Fruit fly (Drosophila melanogaster) whole organism, embryonic: ENCODE data around the gene RpL34b.

Experiments
- Atf-2 ChIP-seq: fragments of 200-800 bp; sonication (Bioruptor generic); optimal IDR thresholded peaks from 2 replicates; lab custom pipeline; 2016; ENCODE audit warnings: missing biosample characterization, missing genetic modification characterization
- CG10565 ChIP-seq: fragments of 200-800 bp; sonication (Bioruptor generic); optimal IDR thresholded peaks from 3 replicates; lab custom pipeline; 2016; ENCODE audit warnings: missing biosample characterization, mild to moderate bottlenecking, missing genetic modification characterization
- CG10654 ChIP-seq: fragments of 200-800 bp; sonication (Bioruptor generic); optimal IDR thresholded peaks from 2 replicates; lab custom pipeline; 2016; ENCODE audit warnings: missing biosample characterization, missing genetic modification characterization
- CG11504 ChIP-seq: fragments of 200-800 bp; sonication (Bioruptor generic); optimal IDR thresholded peaks from 3 replicates; lab custom pipeline; 2019; ENCODE audit warnings: missing biosample characterization, mild to moderate bottlenecking, missing genetic modification characterization, moderate library complexity
- CG12104 ChIP-seq: fragments of 200-800 bp; sonication (Bioruptor generic); optimal IDR thresholded peaks from 3 replicates; lab custom pipeline; 2016; ENCODE audit warnings: missing biosample characterization, missing genetic modification characterization
- CG13296 ChIP-seq: fragments of 200-800 bp; sonication (Bioruptor generic); optimal IDR thresholded peaks from 3 replicates; lab custom pipeline; 2018; ENCODE audit warnings: missing biosample characterization, mild to moderate bottlenecking, missing genetic modification characterization
- CG14710 ChIP-seq: fragments of 200-800 bp; sonication (Bioruptor generic); optimal IDR thresholded peaks from 3 replicates; lab custom pipeline; 2019; ENCODE audit warnings: missing biosample characterization, mild to moderate bottlenecking, missing genetic modification characterization, moderate library complexity
- CG1529 ChIP-seq: fragments of 200-800 bp; sonication (Bioruptor generic); optimal IDR thresholded peaks from 3 replicates; lab custom pipeline; 2018; ENCODE audit warnings: missing biosample characterization, missing genetic modification characterization
- CG17359 ChIP-seq: fragments of 200-800 bp; sonication (Bioruptor generic); optimal IDR thresholded peaks from 3 replicates; lab custom pipeline; 2018; ENCODE audit warnings: missing biosample characterization, mild to moderate bottlenecking, missing genetic modification characterization, moderate library complexity
- CG18011 ChIP-seq: fragments of 200-800 bp; sonication (Bioruptor generic); optimal IDR thresholded peaks from 2 replicates; lab custom pipeline; 2017; ENCODE audit warnings: missing biosample characterization, missing genetic modification characterization, mild to moderate bottlenecking, moderate library complexity, missing genotype
- CG18262 ChIP-seq: fragments of 200-800 bp; optimal IDR thresholded peaks from 3 replicates; lab custom pipeline; 2019; ENCODE audit warnings: missing biosample characterization, mild to moderate bottlenecking, missing genetic modification characterization, moderate library complexity
- CG18599 ChIP-seq: fragments of 200-800 bp; sonication (Bioruptor generic); optimal IDR thresholded peaks from 3 replicates; lab custom pipeline; 2017; ENCODE audit warnings: missing biosample characterization, missing genetic modification characterization, mild to moderate bottlenecking, moderate library complexity, missing genetic modification reagents
- CG3281 ChIP-seq: fragments of 200-800 bp; sonication (Bioruptor generic); optimal IDR thresholded peaks from 3 replicates; lab custom pipeline; 2017; ENCODE audit warnings: missing biosample characterization, mild to moderate bottlenecking, missing genetic modification characterization
- CG3726 ChIP-seq: fragments of 200-800 bp; sonication (Bioruptor generic); IDR thresholded peaks from 3 replicates; pipeline ENCODE4, ENCODE4 v1.3.6; 2022; ENCODE audit warnings: missing biosample characterization, missing genetic modification characterization
- CG3838 ChIP-seq: fragments of 200-800 bp; sonication (Bioruptor generic); optimal IDR thresholded peaks from 3 replicates; lab custom pipeline; 2016; ENCODE audit warnings: missing biosample characterization, missing genetic modification characterization
- CG4730 ChIP-seq: fragments of 200-800 bp; sonication (Bioruptor generic); IDR thresholded peaks from 2 replicates; pipeline ENCODE4 v1.3.6; 2022; ENCODE audit warnings: missing biosample characterization, missing genetic modification characterization
- CG6654 ChIP-seq: fragments of 200-800 bp; sonication (Bioruptor generic); optimal IDR thresholded peaks from 2 replicates; lab custom pipeline; 2017; ENCODE audit warnings: missing biosample characterization, mild to moderate bottlenecking, missing genetic modification characterization
- CG6683 ChIP-seq: fragments of 200-800 bp; sonication (Bioruptor generic); optimal IDR thresholded peaks from 2 replicates; lab custom pipeline; 2017; ENCODE audit warnings: missing biosample characterization, mild to moderate bottlenecking, missing genetic modification characterization, missing genetic modification reagents
- CG7839 ChIP-seq: fragments of 200-800 bp; sonication (Bioruptor generic); optimal IDR thresholded peaks from 3 replicates; lab custom pipeline; 2018; ENCODE audit warnings: missing biosample characterization, mild to moderate bottlenecking, missing genetic modification characterization, moderate library complexity
- CG8924 ChIP-seq: fragments of 200-800 bp; optimal IDR thresholded peaks from 3 replicates; lab custom pipeline; 2019; ENCODE audit warnings: missing biosample characterization, mild to moderate bottlenecking, missing genetic modification characterization, moderate library complexity
- CG9609 ChIP-seq: fragments of 200-800 bp; sonication (Bioruptor generic); optimal IDR thresholded peaks from 3 replicates; lab custom pipeline; 2016; ENCODE audit warnings: missing biosample characterization, missing genetic modification characterization
- CG9727 ChIP-seq: fragments of 200-800 bp; sonication (Bioruptor generic); optimal IDR thresholded peaks from 3 replicates; lab custom pipeline; 2017; ENCODE audit warnings: missing biosample characterization, mild to moderate bottlenecking, missing genetic modification characterization
- CG9817 ChIP-seq: fragments of 200-800 bp; sonication (Bioruptor generic); optimal IDR thresholded peaks from 2 replicates; lab custom pipeline; 2018; ENCODE audit warnings: missing biosample characterization, mild to moderate bottlenecking, missing genetic modification characterization, moderate library complexity
- Chrac-16 ChIP-seq: fragments of 200-800 bp; sonication (Bioruptor generic); optimal IDR thresholded peaks from 3 replicates; lab custom pipeline; 2016; ENCODE audit warnings: missing biosample characterization, missing genetic modification characterization
- CoRest ChIP-seq: fragments of 200-800 bp; sonication (Bioruptor generic); optimal IDR thresholded peaks from 3 replicates; lab custom pipeline; 2018; ENCODE audit warnings: missing biosample characterization, mild to moderate bottlenecking, missing genetic modification characterization, moderate library complexity
- E2f1 ChIP-seq: fragments of 200-800 bp; sonication (Bioruptor generic); IDR thresholded peaks from 2 replicates; pipeline ENCODE4 v1.3.6; 2022; ENCODE audit warnings: missing biosample characterization, missing genetic modification characterization
- Gug ChIP-seq: fragments of 200-800 bp; sonication (Bioruptor generic); IDR thresholded peaks from 4 replicates; pipeline ENCODE4 v1.3.6; 2022; ENCODE audit warnings: missing biosample characterization, missing genetic modification characterization
- Hand ChIP-seq: fragments of 200-800 bp; sonication (Bioruptor generic); optimal IDR thresholded peaks from 2 replicates; lab custom pipeline; 2017; ENCODE audit warnings: mild to moderate bottlenecking, missing biosample characterization, missing genetic modification reagents, missing genetic modification characterization
- MTF-1 ChIP-seq: fragments of 200-800 bp; sonication (Bioruptor generic); optimal IDR thresholded peaks from 2 replicates; lab custom pipeline; 2018; ENCODE audit warnings: missing biosample characterization, mild to moderate bottlenecking, missing genetic modification characterization, borderline replicate concordance
- Mad ChIP-seq: fragments of 200-800 bp; sonication (Bioruptor generic); optimal IDR thresholded peaks from 2 replicates; lab custom pipeline; 2016; ENCODE audit warnings: missing biosample characterization, missing genetic modification characterization
- NfI ChIP-seq: fragments of 200-800 bp; sonication (Bioruptor generic); optimal IDR thresholded peaks from 3 replicates; lab custom pipeline; 2018; ENCODE audit warnings: missing biosample characterization, mild to moderate bottlenecking, missing genetic modification characterization, moderate library complexity
- Trl ChIP-seq, 3 experiments: fragments of >200 bp in 2 of 3; fragments of 200-800 bp in 1 of 3; sonication (Bioruptor generic) in 1 of 3; optimal IDR thresholded peaks; 2 replicates in 1 of 3; 3 replicates in 2 of 3; lab custom pipeline; 2016 to 2017; ENCODE audit warnings: missing biosample characterization in 1 of 3, missing genetic modification characterization in 1 of 3
- chn ChIP-seq: fragments of 200-800 bp; sonication (Bioruptor generic); optimal IDR thresholded peaks from 2 replicates; lab custom pipeline; 2016; ENCODE audit warnings: missing biosample characterization, missing genetic modification characterization
- ci ChIP-seq: fragments of 200-800 bp; sonication (Bioruptor generic); IDR thresholded peaks from 3 replicates; pipeline ENCODE4 v1.3.6; 2022; ENCODE audit warnings: missing biosample characterization, missing genetic modification characterization
- cwo ChIP-seq: fragments of 200-800 bp; sonication (Bioruptor generic); optimal IDR thresholded peaks from 3 replicates; lab custom pipeline; 2017; ENCODE audit warnings: missing biosample characterization, missing genetic modification characterization, mild to moderate bottlenecking, moderate library complexity, missing genetic modification reagents
- disco-r ChIP-seq: fragments of 200-800 bp; sonication (Bioruptor generic); optimal IDR thresholded peaks from 2 replicates; lab custom pipeline; 2016; ENCODE audit warnings: missing biosample characterization, missing genetic modification characterization
- dmrt99B ChIP-seq: fragments of 200-800 bp; sonication (Bioruptor generic); optimal IDR thresholded peaks from 2 replicates; lab custom pipeline; 2018; ENCODE audit warnings: missing biosample characterization, mild to moderate bottlenecking, missing genetic modification characterization, moderate library complexity
- ewg ChIP-seq: fragments of 200-800 bp; sonication (Bioruptor generic); optimal IDR thresholded peaks from 3 replicates; lab custom pipeline; 2017; ENCODE audit warnings: mild to moderate bottlenecking, missing biosample characterization, missing genetic modification reagents, missing genetic modification characterization
- fu2 ChIP-seq: fragments of 200-800 bp; sonication (Bioruptor generic); optimal IDR thresholded peaks from 2 replicates; lab custom pipeline; 2016; ENCODE audit warnings: missing biosample characterization, missing genetic modification characterization
- grn ChIP-seq: fragments of 200-800 bp; sonication (Bioruptor generic); optimal IDR thresholded peaks from 3 replicates; lab custom pipeline; 2017; ENCODE audit warnings: missing biosample characterization, missing genetic modification characterization
- gsb-n ChIP-seq: fragments of 200-800 bp; sonication (Bioruptor generic); optimal IDR thresholded peaks from 3 replicates; lab custom pipeline; 2018; ENCODE audit warnings: missing biosample characterization, mild to moderate bottlenecking, missing genetic modification characterization
- ind ChIP-seq: fragments of 200-800 bp; sonication (Bioruptor generic); optimal IDR thresholded peaks from 3 replicates; lab custom pipeline; 2016; ENCODE audit warnings: missing biosample characterization, missing genetic modification characterization
- insv ChIP-seq, 2 experiments: fragments of 200-800 bp; sonication (Bioruptor generic); optimal IDR thresholded peaks; 3 replicates each; lab custom pipeline; 2016 to 2018; ENCODE audit warnings: missing biosample characterization in 2 of 2, missing genetic modification characterization in 2 of 2
- nmo ChIP-seq: fragments of 200-800 bp; sonication (Bioruptor generic); optimal IDR thresholded peaks from 2 replicates; lab custom pipeline; 2018; ENCODE audit warnings: missing biosample characterization, mild to moderate bottlenecking, missing genetic modification characterization, moderate library complexity
- run ChIP-seq: fragments of 200-800 bp; sonication (Bioruptor generic); optimal IDR thresholded peaks from 3 replicates; lab custom pipeline; 2018; ENCODE audit warnings: missing biosample characterization, mild to moderate bottlenecking, missing genetic modification characterization
- scrt ChIP-seq: fragments of 200-800 bp; sonication (Bioruptor generic); optimal IDR thresholded peaks from 2 replicates; lab custom pipeline; 2018; ENCODE audit warnings: missing biosample characterization, mild to moderate bottlenecking, missing genetic modification characterization, moderate library complexity
- tin ChIP-seq: fragments of 200-800 bp; sonication (Bioruptor generic); optimal IDR thresholded peaks from 3 replicates; lab custom pipeline; 2016; ENCODE audit warnings: missing biosample characterization, missing genetic modification characterization
- twi ChIP-seq: fragments of 200-800 bp; optimal IDR thresholded peaks from 2 replicates; lab custom pipeline; 2019; ENCODE audit warnings: missing biosample characterization, mild to moderate bottlenecking, missing genetic modification characterization, moderate library complexity
- wor ChIP-seq: fragments of 200-800 bp; sonication (Bioruptor generic); IDR thresholded peaks from 2 replicates; pipeline ENCODE4 v1.3.6; 2022; ENCODE audit warnings: missing biosample characterization, missing genetic modification characterization
- zen2 ChIP-seq: fragments of 200-800 bp; sonication (Bioruptor generic); IDR thresholded peaks from 3 replicates; pipeline ENCODE4 v1.3.6; 2022; ENCODE audit warnings: missing biosample characterization, missing genetic modification characterization; ENCODE audit not compliant: partially characterized antibody

Gene RpL34b

DNA sequence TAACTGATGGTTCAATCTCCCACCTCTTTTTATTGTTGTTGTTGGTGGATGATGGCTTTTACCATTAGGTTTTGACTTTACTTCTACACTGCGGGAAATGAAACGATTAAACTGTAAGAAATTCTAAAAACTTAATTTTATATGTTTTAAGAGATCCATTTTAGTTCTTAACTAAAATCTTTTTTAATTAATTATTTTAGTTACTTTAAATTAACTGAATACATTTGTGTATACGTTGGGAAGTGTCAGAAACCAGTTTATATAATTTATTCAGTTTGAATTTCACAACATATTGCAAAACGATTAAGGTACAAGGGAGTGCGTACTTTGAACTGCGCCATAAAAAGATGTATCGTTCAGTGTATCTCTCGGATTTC lies 47.8 kb downstream of the RpL34b start (continued):
- TF ChIP-seq ind (GFP tag; lab: Kevin White, UChicago) (peak; percentile 84), run (tag; lab: Kevin White, UChicago) (peak; percentile 74), CG1529 (GFP tag; lab: Kevin White, UChicago) (peak; percentile 72), CG13296 (GFP tag; lab: Kevin White, UChicago) (peak; percentile 77), CG10565 (no peak), CG9609 (peak; percentile 39), dmrt99B (tag; lab: Kevin White, UChicago) (peak; percentile 94), fu2 (GFP tag; lab: Kevin White, UChicago) (peak; percentile 2), Atf-2 (GFP tag; lab: Kevin White, UChicago) (peak; percentile 49), scrt (peak; percentile 86), insv (GFP tag; optimal IDR thresholded peaks at IDR 0.05; lab: Kevin White, UChicago) (peak in 1 of 2 experiments; percentile 28), CG18262 (tag; lab: Kevin White, UChicago) (peak; percentile 95), CG9727 (GFP tag; lab: Kevin White, UChicago) (peak; percentile 92), CG6654 (GFP tag; lab: Kevin White, UChicago) (peak; percentile 63), nmo (peak; percentile 93), CG4730 (GFP tag; lab: Robert Waterston, UW) (no peak), E2f1 (no peak), Gug (GFP tag; lab: Robert Waterston, UW) (peak; percentile 55; the same call in 1 of the 4 replicates), Trl (optimal IDR thresholded peaks at IDR 0.05; lab: Kevin White, UChicago) (peak in 1 of 2 experiments; percentile 12), Trl (GFP tag; optimal IDR thresholded peaks at IDR 0.05; lab: Kevin White, UChicago) (no peak), CG18011 (peak; percentile 45), CG6683 (GFP tag; lab: Kevin White, UChicago) (peak; percentile 63), tin (GFP tag; lab: Kevin White, UChicago) (peak; percentile 79), CG9817 (no peak), CG11504 (peak; percentile 88), Hand (GFP tag; lab: Kevin White, UChicago) (peak; percentile 55), MTF-1 (GFP tag; lab: Kevin White, UChicago) (peak; percentile 52), disco-r (no peak), CG12104 (GFP tag; lab: Kevin White, UChicago) (peak; percentile 87), wor (no peak), CoRest (tag; lab: Kevin White, UChicago) (peak; percentile 93), CG8924 (tag; lab: Kevin White, UChicago) (peak; percentile 94), twi (peak; percentile 70), ewg (GFP tag; lab: Kevin White, UChicago) (peak; percentile 59), CG3838 (GFP tag; lab: Kevin White, UChicago) (peak; percentile 49), cwo (GFP tag; lab: Kevin White, UChicago) (peak; percentile 80), CG10654 (GFP tag; lab: Kevin White, UChicago) (peak; percentile 75), CG7839 (peak; percentile 93), CG14710 (tag; lab: Kevin White, UChicago) (peak; percentile 92), NfI (GFP tag; lab: Kevin White, UChicago) (peak; percentile 83), Chrac-16 (GFP tag; lab: Kevin White, UChicago) (peak; percentile 77), CG18599 (GFP tag; lab: Kevin White, UChicago) (peak; percentile 92), zen2 (GFP tag; lab: Robert Waterston, UW) (no peak), CG17359 (tag; lab: Kevin White, UChicago) (peak; percentile 91), Mad (GFP tag; lab: Kevin White, UChicago) (peak; percentile 37), gsb-n (tag; lab: Kevin White, UChicago) (peak; percentile 89), CG3726 (no peak), chn (GFP tag; lab: Kevin White, UChicago) (peak; percentile 49), CG3281 (peak; percentile 86), grn (GFP tag; lab: Kevin White, UChicago) (peak; percentile 42), ci (no peak)
